Worm (Caenorhabditis elegans) whole organism, L1 larva: Measurements from ENCODE around the gene rpc-11.

Source experiments
- C34B4.2 ChIP-seq: sonication (generic microtip); optimal IDR thresholded peaks from 2 replicates; lab custom pipeline; 2017; ENCODE audit warnings: mild to moderate bottlenecking, missing genetic modification characterization, missing compliant biosample characterization
- blmp-1 ChIP-seq: fragments of 150-350 bp; optimal IDR thresholded peaks from 2 replicates; lab custom pipeline; 2014; ENCODE audit warnings: missing biosample characterization, missing genetic modification characterization
- ceh-82 ChIP-seq, 3 experiments: fragments of 150-350 bp in 1 of 3; sonication (generic microtip) in 2 of 3; optimal IDR thresholded peaks; 2 replicates each; lab custom pipeline; 2014 to 2017; ENCODE audit warnings: missing biosample characterization in 3 of 3, missing genetic modification characterization in 3 of 3
- dpl-1 ChIP-seq, 3 experiments: fragments of 150-350 bp in 2 of 3; sonication (generic microtip) in 1 of 3; optimal IDR thresholded peaks; 2 replicates each; lab custom pipeline; 2014 to 2017; ENCODE audit warnings: missing biosample characterization in 3 of 3, missing genetic modification characterization in 3 of 3, missing genetic modification reagents in 3 of 3
- efl-1 ChIP-seq, 4 experiments: fragments of 150-350 bp; optimal IDR thresholded peaks in 3 of 4; peaks in 1 of 4; 1 replicate in 1 of 4; 2 replicates in 3 of 4; lab custom pipeline; 2014; ENCODE audit warnings: missing biosample characterization in 2 of 4, missing genetic modification characterization in 2 of 4, missing genetic modification reagents in 2 of 4
- efl-3 ChIP-seq: fragments of 200-800 bp; sonication (Bioruptor generic); optimal IDR thresholded peaks from 2 replicates; lab custom pipeline; 2018; ENCODE audit warnings: mild to moderate bottlenecking, missing genetic modification characterization, missing compliant biosample characterization
- egl-27 ChIP-seq, 2 experiments: fragments of 150-350 bp in 1 of 2; sonication (generic microtip); optimal IDR thresholded peaks; 3 replicates each; lab custom pipeline; 2017 to 2018; ENCODE audit warnings: missing biosample characterization in 2 of 2, missing genetic modification characterization in 2 of 2, missing genetic modification reagents in 2 of 2
- elt-3 ChIP-seq, 6 experiments: fragments of 150-350 bp in 1 of 6; sonication (generic microtip); optimal IDR thresholded peaks; 2 replicates each; lab custom pipeline; 2017 to 2018; ENCODE audit warnings: missing biosample characterization in 6 of 6, missing genetic modification characterization in 6 of 6, inconsistent platforms in 1 of 6
- fkh-4 ChIP-seq: sonication (generic microtip); optimal IDR thresholded peaks from 2 replicates; lab custom pipeline; 2016; ENCODE audit warnings: missing compliant biosample characterization, missing genetic modification characterization, borderline replicate concordance
- fkh-8 ChIP-seq: sonication (generic microtip); optimal IDR thresholded peaks from 2 replicates; lab custom pipeline; 2016; ENCODE audit warnings: mild to moderate bottlenecking, missing genetic modification characterization, missing compliant biosample characterization
- grh-1 ChIP-seq: fragments of 200-800 bp; sonication (Bioruptor generic); IDR thresholded peaks from 2 replicates; pipeline ENCODE4 v1.3.6; 2022; ENCODE audit warnings: missing genetic modification reagents, missing genetic modification characterization, missing compliant biosample characterization
- hlh-17 ChIP-seq: fragments of 200-800 bp; sonication (Bioruptor generic); optimal IDR thresholded peaks from 2 replicates; lab custom pipeline; 2018; ENCODE audit warnings: missing genetic modification characterization, mild to moderate bottlenecking, missing compliant biosample characterization, moderate library complexity, borderline replicate concordance
- isw-1 ChIP-seq: fragments of 200-800 bp; sonication (Bioruptor generic); IDR thresholded peaks from 2 replicates; pipeline ENCODE4 v1.3.6; 2022; ENCODE audit warnings: missing genetic modification characterization, missing compliant biosample characterization
- lin-35 ChIP-seq, 2 experiments: fragments of 150-350 bp; optimal IDR thresholded peaks; 2 replicates each; lab custom pipeline; 2014; ENCODE audit warnings: missing biosample characterization in 2 of 2, missing genetic modification characterization in 2 of 2, missing genetic modification reagents in 2 of 2
- lsy-2 ChIP-seq, 2 experiments: fragments of 150-350 bp; optimal IDR thresholded peaks; 2 replicates each; lab custom pipeline; 2014; ENCODE audit warnings: missing biosample characterization in 2 of 2, missing genetic modification characterization in 2 of 2
- mep-1 ChIP-seq: fragments of 150-350 bp; optimal IDR thresholded peaks from 2 replicates; lab custom pipeline; 2014; ENCODE audit warnings: missing biosample characterization, missing genetic modification characterization
- nhr-19 ChIP-seq: fragments of 200-800 bp; sonication (Bioruptor generic); conservative IDR thresholded peaks from 2 replicates; pipeline ENCODE4 v1.3.6; 2022; ENCODE audit warnings: missing genetic modification characterization, missing compliant biosample characterization
- nhr-20 ChIP-seq: sonication (generic microtip); optimal IDR thresholded peaks from 2 replicates; lab custom pipeline; 2016; ENCODE audit warnings: mild to moderate bottlenecking, missing genetic modification characterization, missing compliant biosample characterization
- nhr-28 ChIP-seq: fragments of 150-350 bp; optimal IDR thresholded peaks from 2 replicates; lab custom pipeline; 2014; ENCODE audit warnings: missing biosample characterization, missing genetic modification characterization
- nhr-76 ChIP-seq: sonication (generic microtip); optimal IDR thresholded peaks from 2 replicates; lab custom pipeline; 2017; ENCODE audit warnings: missing biosample characterization, missing genetic modification characterization
- nhr-84 ChIP-seq: sonication (generic microtip); optimal IDR thresholded peaks from 2 replicates; lab custom pipeline; 2017; ENCODE audit warnings: missing biosample characterization, missing genetic modification characterization
- nhr-90 ChIP-seq: sonication (generic microtip); optimal IDR thresholded peaks from 2 replicates; lab custom pipeline; 2016; ENCODE audit warnings: mild to moderate bottlenecking, missing genetic modification characterization, missing compliant biosample characterization; ENCODE audit not compliant: poor library complexity
- pqm-1 ChIP-seq: sonication (generic microtip); optimal IDR thresholded peaks from 3 replicates; lab custom pipeline; 2017; ENCODE audit warnings: missing biosample characterization, missing genetic modification characterization
- sup-37 ChIP-seq: fragments of 200-800 bp; sonication (Bioruptor generic); optimal IDR thresholded peaks from 2 replicates; lab custom pipeline; 2018; ENCODE audit warnings: mild to moderate bottlenecking, missing genetic modification characterization, missing compliant biosample characterization
- swsn-7 ChIP-seq: sonication (generic microtip); optimal IDR thresholded peaks from 2 replicates; lab custom pipeline; 2016; ENCODE audit warnings: missing genetic modification characterization, missing compliant biosample characterization
- tbx-2 ChIP-seq: sonication (generic microtip); optimal IDR thresholded peaks from 2 replicates; lab custom pipeline; 2016; ENCODE audit warnings: missing genetic modification characterization, missing compliant biosample characterization
- unc-98 ChIP-seq: fragments of 200-800 bp; sonication (Bioruptor generic); IDR thresholded peaks from 2 replicates; pipeline ENCODE4 v1.3.6; 2022; ENCODE audit warnings: missing genetic modification characterization, missing compliant biosample characterization
- zip-4 ChIP-seq: fragments of 200-800 bp; sonication (Bioruptor generic); optimal IDR thresholded peaks from 2 replicates; lab custom pipeline; 2018; ENCODE audit warnings: mild to moderate bottlenecking, missing genetic modification characterization, moderate library complexity, missing compliant biosample characterization
- ztf-11 ChIP-seq, 2 experiments: sonication (generic microtip); optimal IDR thresholded peaks; 2 replicates each; lab custom pipeline; 2016 to 2017; ENCODE audit warnings: missing genetic modification characterization in 2 of 2, missing biosample characterization in 1 of 2, missing compliant biosample characterization in 1 of 2

rpc-11 gene

DNA sequence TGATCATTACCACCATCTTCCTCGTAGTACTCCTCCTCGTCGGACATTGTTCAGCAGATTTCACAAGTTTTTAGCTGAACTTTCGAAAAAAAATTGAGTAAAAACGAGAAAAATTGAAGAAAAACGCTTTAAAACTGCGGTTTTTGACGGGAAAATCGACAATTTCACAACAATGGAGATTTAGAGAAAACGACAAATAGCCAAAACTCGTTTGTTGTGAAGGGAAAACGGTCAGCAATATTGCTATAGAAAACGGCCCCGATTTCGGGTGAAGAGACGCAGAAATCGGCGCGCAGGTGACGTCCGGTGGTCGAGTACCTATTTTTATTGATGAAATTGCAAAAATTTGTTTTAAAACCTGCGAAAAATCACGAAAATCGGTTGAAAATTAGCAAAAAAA is 36.1 kb upstream of the rpc-11 start, which contains the start of gene clp-7:
TSS of gene clp-7 (minus strand) at position 47 of the 400 bp plus-strand sequence.
- TF ChIP-seq egl-27 (tag; optimal IDR thresholded peaks at IDR 0.05; lab: Kevin White, UChicago): no peak
- no peak for TF ChIP-seq sup-37 (GFP tag; lab: Kevin White, UChicago)
- TF ChIP-seq pqm-1 (tag; lab: Kevin White, UChicago): no peak
- peak; percentile 20 for TF ChIP-seq mep-1 (tag; lab: Kevin White, UChicago)
- TF ChIP-seq swsn-7: no peak
- no peak for TF ChIP-seq nhr-28 (tag; lab: Kevin White, UChicago)
- peak; percentile 90 for TF ChIP-seq blmp-1
- TF ChIP-seq efl-1 (optimal IDR thresholded peaks at IDR 0.05; lab: Kevin White, UChicago): no peak
- TF ChIP-seq efl-1 (GFP tag; optimal IDR thresholded peaks at IDR 0.05 in 1 of 2; lab: Kevin White, UChicago): peak in 1 of 2 experiments; percentile 14
- TF ChIP-seq dpl-1 (GFP tag; optimal IDR thresholded peaks at IDR 0.05; lab: Kevin White, UChicago): peak in 1 of 3 experiments; percentile 19
- TF ChIP-seq grh-1 (GFP tag; lab: Robert Waterston, UW): peak; percentile 52; the same call in 1 of the 2 replicates
- peak in 1 of 2 experiments; percentile 28 for TF ChIP-seq lsy-2 (tag; optimal IDR thresholded peaks at IDR 0.05; lab: Kevin White, UChicago)
- TF ChIP-seq hlh-17: no peak
- no peak for TF ChIP-seq nhr-84
- no peak for TF ChIP-seq isw-1 (GFP tag; lab: Robert Waterston, UW)
- no peak for TF ChIP-seq nhr-76 (tag; lab: Kevin White, UChicago)

DNA sequence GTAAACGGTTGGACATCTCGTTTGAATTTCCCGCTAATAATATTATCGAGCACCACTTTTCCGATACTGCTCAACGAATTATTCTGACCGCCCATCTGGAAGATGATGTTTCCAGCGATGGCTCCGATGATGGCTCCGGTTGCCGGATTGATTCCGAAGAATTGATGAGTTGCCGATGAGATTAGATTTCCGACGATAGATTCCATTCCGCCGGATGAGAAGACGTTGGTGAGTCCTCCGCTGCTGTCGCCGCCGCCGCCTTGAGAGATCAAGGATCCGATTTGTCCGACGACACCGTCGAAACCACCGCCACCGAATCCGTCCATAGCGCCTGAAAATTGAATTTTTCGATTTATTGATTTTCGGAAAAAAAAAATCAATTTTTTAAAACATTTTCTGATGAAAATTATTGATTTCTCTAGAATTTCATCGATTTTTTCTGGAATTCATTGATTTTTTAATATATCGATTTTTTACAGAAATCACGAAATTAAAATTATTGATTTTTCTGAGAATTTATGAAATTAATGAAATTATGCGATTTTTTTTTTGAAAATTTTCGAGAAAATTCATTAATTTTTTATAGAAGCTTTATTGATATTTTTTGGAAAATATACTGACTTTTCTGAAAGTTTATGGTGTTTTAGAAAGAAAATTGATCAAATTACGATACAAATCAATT is 34.3 kb upstream of the rpc-11 start:
- TF ChIP-seq efl-1 (optimal IDR thresholded peaks at IDR 0.05; lab: Kevin White, UChicago) (no peak), efl-1 (GFP tag; optimal IDR thresholded peaks at IDR 0.05 in 1 of 2; lab: Kevin White, UChicago) (peak in 1 of 2 experiments; percentile 45), nhr-28 (tag; lab: Kevin White, UChicago) (no peak)

DNA sequence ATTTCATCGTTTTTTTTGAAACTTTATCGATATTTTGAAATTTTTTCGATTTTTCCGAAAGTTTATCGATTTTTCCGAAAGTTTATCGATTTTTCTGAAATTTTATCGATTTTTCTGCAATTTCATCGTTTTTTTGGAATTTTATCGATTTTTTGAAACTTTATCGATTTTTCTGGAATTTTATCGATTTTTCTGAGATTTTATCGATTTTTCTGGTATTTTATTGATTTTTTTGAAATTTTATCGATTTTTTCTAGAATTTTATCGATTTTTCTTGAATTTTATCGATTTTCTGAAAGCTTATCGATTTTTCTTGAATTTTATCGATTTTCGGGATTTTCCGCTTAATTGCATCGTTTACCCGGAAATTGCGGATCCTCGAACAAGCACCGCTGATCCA is 33.7 kb upstream of the rpc-11 start:
- no peak for TF ChIP-seq lin-35 (GFP tag; optimal IDR thresholded peaks at IDR 0.05; lab: Kevin White, UChicago)
- TF ChIP-seq efl-1 (optimal IDR thresholded peaks at IDR 0.05; lab: Kevin White, UChicago): no peak
- peak in 1 of 2 experiments; percentile 39 for TF ChIP-seq efl-1 (GFP tag; optimal IDR thresholded peaks at IDR 0.05 in 1 of 2; lab: Kevin White, UChicago)

DNA sequence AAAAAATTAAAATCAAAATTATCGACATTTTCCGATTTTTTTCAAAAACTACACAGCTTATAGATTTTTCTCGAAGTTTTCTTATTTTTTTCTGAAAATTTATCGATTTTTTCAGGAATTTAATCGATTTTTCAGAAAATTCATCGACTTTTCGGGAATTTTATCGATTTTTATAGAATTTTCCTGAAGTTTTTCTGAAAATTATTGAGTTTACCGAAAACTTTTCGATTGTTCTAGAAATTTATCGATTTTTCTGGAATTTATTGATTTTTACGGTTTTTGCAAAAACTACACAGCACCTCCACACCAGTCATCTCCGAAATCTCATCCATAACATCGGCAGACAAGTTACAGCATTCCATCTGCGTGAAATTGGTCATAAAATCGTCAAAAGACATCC is 27.8 kb upstream of the rpc-11 start:
- no peak for TF ChIP-seq nhr-19
- no peak for TF ChIP-seq fkh-4 (tag; lab: Kevin White, UChicago)
- TF ChIP-seq ztf-11 (tag; optimal IDR thresholded peaks at IDR 0.05; lab: Kevin White, UChicago): no peak
- TF ChIP-seq tbx-2: no peak
- TF ChIP-seq nhr-20 (tag; lab: Kevin White, UChicago): no peak
- TF ChIP-seq zip-4 (GFP tag; lab: Kevin White, UChicago): no peak

DNA sequence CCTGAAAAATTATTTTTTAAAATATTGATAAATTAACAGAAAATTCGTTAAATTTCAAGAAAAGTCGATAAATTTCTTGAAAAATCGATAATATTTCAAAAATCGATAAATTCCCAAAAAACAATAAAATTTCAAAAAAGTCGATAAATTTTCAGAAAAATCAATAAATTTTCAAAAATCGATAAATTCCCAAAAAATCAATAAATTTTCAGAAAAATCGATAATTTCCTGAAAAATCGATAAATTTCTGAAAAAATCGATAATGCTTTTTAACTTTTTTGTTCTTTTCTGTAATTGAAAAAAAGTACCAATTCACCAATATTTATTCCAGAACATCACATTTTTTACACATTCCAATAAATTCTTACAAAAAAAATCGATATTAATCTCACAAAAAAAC is 25.3 kb upstream of the rpc-11 start:
- TF ChIP-seq pqm-1 (tag; lab: Kevin White, UChicago): no peak
- no peak for TF ChIP-seq elt-3 (tag; optimal IDR thresholded peaks at IDR 0.05; lab: Kevin White, UChicago)
- TF ChIP-seq fkh-8 (tag; lab: Kevin White, UChicago): no peak
- no peak for TF ChIP-seq dpl-1 (GFP tag; optimal IDR thresholded peaks at IDR 0.05; lab: Kevin White, UChicago)
- TF ChIP-seq efl-3: no peak
- no peak for TF ChIP-seq C34B4.2 (tag; lab: Kevin White, UChicago)
- no peak for TF ChIP-seq unc-98 (GFP tag; lab: Robert Waterston, UW)
- no peak for TF ChIP-seq ceh-82 (tag; optimal IDR thresholded peaks at IDR 0.05; lab: Kevin White, UChicago)
- no peak for TF ChIP-seq nhr-90 (tag; lab: Kevin White, UChicago)
